Fruit fly (Drosophila melanogaster) whole organism: ENCODE data around the gene CG44002.

ENCODE experiments used
- CG8478 ChIP-seq: fragments of >200 bp; optimal IDR thresholded peaks from 2 replicates; lab custom pipeline; 2018; ENCODE audit warnings: inconsistent platforms
- EcR ChIP-seq, 2 experiments: fragments of >200 bp; optimal IDR thresholded peaks; 2 replicates each; lab custom pipeline; 2017; ENCODE audit warnings: missing biosample characterization in 2 of 2, missing genetic modification characterization in 2 of 2, missing genetic modification reagents in 2 of 2
- pan ChIP-seq: fragments of >200 bp; optimal IDR thresholded peaks from 2 replicates; lab custom pipeline; 2017
- psq ChIP-seq: fragments of >200 bp; optimal IDR thresholded peaks from 2 replicates; lab custom pipeline; 2017
- usp ChIP-seq: fragments of >200 bp; optimal IDR thresholded peaks from 2 replicates; lab custom pipeline; 2017; ENCODE audit warnings: missing biosample characterization, missing genetic modification characterization, mixed read lengths

- TF ChIP-seq usp (GFP tag; lab: Kevin White, UChicago): no peak
- no peak for TF ChIP-seq CG8478
- no peak for TF ChIP-seq psq (lab: Kevin White, UChicago)
- TF ChIP-seq pan (lab: Kevin White, UChicago): no peak
- no peak for TF ChIP-seq EcR (GFP tag; optimal IDR thresholded peaks at IDR 0.05; lab: Kevin White, UChicago)
These were observed 39.3 kb downstream of the CG44002 start for dm6 chr2L:3131641-3132040.
